Worm (Caenorhabditis elegans) whole organism, early embryonic: Measurements from ENCODE around the gene F29A7.6.

Experiments used
- B0310.2 ChIP-seq: sonication (generic microtip); optimal IDR thresholded peaks from 2 replicates; lab custom pipeline; 2016; ENCODE audit warnings: mild to moderate bottlenecking, missing genetic modification characterization, missing compliant biosample characterization
- F13C5.2 ChIP-seq: sonication (generic microtip); optimal IDR thresholded peaks from 2 replicates; lab custom pipeline; 2017; ENCODE audit warnings: mild to moderate bottlenecking, missing genetic modification characterization, inconsistent platforms, missing compliant biosample characterization
- ama-1 ChIP-seq: fragments of 150-350 bp; optimal IDR thresholded peaks from 2 replicates; lab custom pipeline; 2014
- ceh-13 ChIP-seq: fragments of 200-800 bp; sonication (Bioruptor generic); optimal IDR thresholded peaks from 2 replicates; lab custom pipeline; 2018; ENCODE audit warnings: mild to moderate bottlenecking, missing genetic modification characterization, missing compliant biosample characterization
- ceh-36 ChIP-seq: sonication (generic microtip); optimal IDR thresholded peaks from 2 replicates; lab custom pipeline; 2016; ENCODE audit warnings: missing genetic modification characterization, inconsistent platforms, missing compliant biosample characterization
- ets-7 ChIP-seq: sonication (generic microtip); optimal IDR thresholded peaks from 2 replicates; lab custom pipeline; 2016; ENCODE audit warnings: missing genotype, missing genetic modification characterization, missing compliant biosample characterization
- flt-1 ChIP-seq: fragments of 200-800 bp; sonication (Bioruptor generic); IDR thresholded peaks from 2 replicates; pipeline ENCODE4 v1.3.6; 2022; ENCODE audit warnings: missing genetic modification characterization, missing compliant biosample characterization
- hnd-1 ChIP-seq: sonication (generic microtip); optimal IDR thresholded peaks from 2 replicates; lab custom pipeline; 2016; ENCODE audit warnings: missing genetic modification characterization, missing compliant biosample characterization
- pes-1 ChIP-seq: fragments of 200-800 bp; sonication (Bioruptor generic); IDR thresholded peaks from 2 replicates; pipeline ENCODE4 v1.3.6; 2022; ENCODE audit warnings: missing genetic modification reagents, missing genetic modification characterization, missing compliant biosample characterization
- scrt-1 ChIP-seq: fragments of 200-800 bp; sonication (Bioruptor generic); IDR thresholded peaks from 2 replicates; pipeline ENCODE4 v1.3.6; 2022; ENCODE audit warnings: missing genetic modification characterization, missing compliant biosample characterization
- sea-1 ChIP-seq: fragments of 200-800 bp; sonication (Bioruptor generic); conservative IDR thresholded peaks from 2 replicates; pipeline ENCODE4 v1.3.6; 2022; ENCODE audit warnings: missing genetic modification characterization, missing compliant biosample characterization

ce11 chrII:2796431-2796830 is 44.0 kb upstream of the F29A7.6 start:
- TF ChIP-seq hnd-1 (tag; lab: Kevin White, UChicago) (no peak), ama-1 (lab: Kevin White, UChicago) (no peak), ceh-36 (no peak), B0310.2 (tag; lab: Kevin White, UChicago) (no peak), pes-1 (no peak), sea-1 (GFP tag; lab: Robert Waterston, UW) (no peak), scrt-1 (GFP tag; lab: Robert Waterston, UW) (no peak), F13C5.2 (tag; lab: Kevin White, UChicago) (no peak), flt-1 (GFP tag; lab: Robert Waterston, UW) (no peak), ets-7 (no peak), ceh-13 (no peak)
